Worm (Caenorhabditis elegans) whole organism, late embryonic: ENCODE measurements around the gene C45G9.2.

ENCODE experiments used
- C08G9.2 ChIP-seq: sonication (generic microtip); optimal IDR thresholded peaks from 2 replicates; lab custom pipeline; 2016; ENCODE audit warnings: mild to moderate bottlenecking, missing genetic modification characterization, moderate library complexity, missing compliant biosample characterization
- C38D4.7 ChIP-seq: fragments of 200-800 bp; sonication (Bioruptor generic); optimal IDR thresholded peaks from 2 replicates; lab custom pipeline; 2018; ENCODE audit warnings: mild to moderate bottlenecking, missing genetic modification characterization, moderate library complexity, missing compliant biosample characterization
- F13H6.1 ChIP-seq: sonication (generic microtip); optimal IDR thresholded peaks from 2 replicates; lab custom pipeline; 2016; ENCODE audit warnings: missing genetic modification characterization, missing compliant biosample characterization
- T23F11.4 ChIP-seq: fragments of 200-800 bp; sonication (Bioruptor generic); optimal IDR thresholded peaks from 2 replicates; lab custom pipeline; 2018; ENCODE audit warnings: mild to moderate bottlenecking, missing genetic modification characterization, missing compliant biosample characterization
- ceh-14 ChIP-seq: sonication (generic microtip); optimal IDR thresholded peaks from 2 replicates; lab custom pipeline; 2016; ENCODE audit warnings: missing genotype, missing genetic modification characterization, missing compliant biosample characterization
- ceh-18 ChIP-seq: sonication (generic microtip); optimal IDR thresholded peaks from 2 replicates; lab custom pipeline; 2016; ENCODE audit warnings: missing genetic modification characterization, missing compliant biosample characterization
- ceh-19 ChIP-seq: fragments of 200-800 bp; sonication (Bioruptor generic); optimal IDR thresholded peaks from 2 replicates; lab custom pipeline; 2018; ENCODE audit warnings: mild to moderate bottlenecking, missing genetic modification characterization, missing compliant biosample characterization
- ceh-22 ChIP-seq: sonication (generic microtip); optimal IDR thresholded peaks from 2 replicates; lab custom pipeline; 2017; ENCODE audit warnings: missing biosample characterization, missing genetic modification characterization
- ceh-24 ChIP-seq: sonication (generic microtip); optimal IDR thresholded peaks from 2 replicates; lab custom pipeline; 2016; ENCODE audit warnings: mild to moderate bottlenecking, missing genetic modification characterization, missing compliant biosample characterization
- ceh-30 ChIP-seq: fragments of 150-350 bp; optimal IDR thresholded peaks from 2 replicates; lab custom pipeline; 2014; ENCODE audit warnings: missing biosample characterization, missing genetic modification characterization
- ceh-34 ChIP-seq: sonication (generic microtip); optimal IDR thresholded peaks from 2 replicates; lab custom pipeline; 2016; ENCODE audit warnings: mild to moderate bottlenecking, missing genetic modification characterization, missing compliant biosample characterization
- ceh-9 ChIP-seq: sonication (generic microtip); optimal IDR thresholded peaks from 2 replicates; lab custom pipeline; 2016; ENCODE audit warnings: mild to moderate bottlenecking, missing genetic modification characterization, inconsistent platforms, missing compliant biosample characterization
- dmd-4 ChIP-seq: sonication (generic microtip); optimal IDR thresholded peaks from 2 replicates; lab custom pipeline; 2016; ENCODE audit warnings: borderline replicate concordance, missing genetic modification characterization, missing compliant biosample characterization
- gmeb-2 ChIP-seq: sonication (generic microtip); optimal IDR thresholded peaks from 2 replicates; lab custom pipeline; 2016; ENCODE audit warnings: missing genetic modification characterization, inconsistent platforms, missing compliant biosample characterization
- hlh-13 ChIP-seq: fragments of 200-800 bp; sonication (Bioruptor generic); optimal IDR thresholded peaks from 2 replicates; lab custom pipeline; 2018; ENCODE audit warnings: mild to moderate bottlenecking, missing genetic modification characterization, missing compliant biosample characterization
- hlh-15 ChIP-seq: sonication (generic microtip); optimal IDR thresholded peaks from 2 replicates; lab custom pipeline; 2016; ENCODE audit warnings: missing genetic modification characterization, missing compliant biosample characterization
- lim-6 ChIP-seq: sonication (generic microtip); optimal IDR thresholded peaks from 2 replicates; lab custom pipeline; 2016; ENCODE audit warnings: missing genetic modification characterization, missing compliant biosample characterization
- mec-3 ChIP-seq: sonication (generic microtip); optimal IDR thresholded peaks from 2 replicates; lab custom pipeline; 2016; ENCODE audit warnings: borderline replicate concordance, missing genetic modification characterization, missing compliant biosample characterization
- nfya-1 ChIP-seq: sonication (generic microtip); optimal IDR thresholded peaks from 2 replicates; lab custom pipeline; 2017; ENCODE audit warnings: missing genetic modification characterization, mild to moderate bottlenecking, missing compliant biosample characterization, antibody characterized with exemption, moderate library complexity
- nhr-11 ChIP-seq: fragments of 150-350 bp; optimal IDR thresholded peaks from 2 replicates; lab custom pipeline; 2014; ENCODE audit warnings: missing biosample characterization, missing genetic modification characterization
- npax-4 ChIP-seq: sonication (generic microtip); optimal IDR thresholded peaks from 2 replicates; lab custom pipeline; 2016; ENCODE audit warnings: missing genetic modification characterization, missing compliant biosample characterization
- odd-2 ChIP-seq: sonication (generic microtip); optimal IDR thresholded peaks from 2 replicates; lab custom pipeline; 2017; ENCODE audit warnings: antibody characterized with exemption, mild to moderate bottlenecking, missing genetic modification characterization, missing compliant biosample characterization
- pag-3 ChIP-seq: sonication (generic microtip); optimal IDR thresholded peaks from 2 replicates; lab custom pipeline; 2016; ENCODE audit warnings: missing compliant biosample characterization, missing genetic modification characterization, borderline replicate concordance
- pha-2 ChIP-seq: sonication (generic microtip); optimal IDR thresholded peaks from 2 replicates; lab custom pipeline; 2017; ENCODE audit warnings: mild to moderate bottlenecking, missing genetic modification characterization, missing compliant biosample characterization
- pros-1 ChIP-seq: fragments of 150-350 bp; optimal IDR thresholded peaks from 2 replicates; lab custom pipeline; 2014; ENCODE audit warnings: missing biosample characterization, missing genetic modification reagents, missing genetic modification characterization
- rnt-1 ChIP-seq: sonication (generic microtip); optimal IDR thresholded peaks from 2 replicates; lab custom pipeline; 2016; ENCODE audit warnings: missing genetic modification characterization, missing compliant biosample characterization
- sdc-2 ChIP-seq: sonication (generic microtip); optimal IDR thresholded peaks from 2 replicates; lab custom pipeline; 2016; ENCODE audit warnings: missing genotype, missing genetic modification characterization, missing compliant biosample characterization
- sox-4 ChIP-seq: sonication (generic microtip); optimal IDR thresholded peaks from 2 replicates; lab custom pipeline; 2017; ENCODE audit warnings: mild to moderate bottlenecking, missing genetic modification characterization, inconsistent platforms, missing compliant biosample characterization
- tbx-2 ChIP-seq: sonication (generic microtip); optimal IDR thresholded peaks from 2 replicates; lab custom pipeline; 2016; ENCODE audit warnings: missing genetic modification characterization, missing compliant biosample characterization
- unc-42 ChIP-seq: sonication (generic microtip); optimal IDR thresholded peaks from 2 replicates; lab custom pipeline; 2016; ENCODE audit warnings: missing genotype, missing genetic modification characterization, missing compliant biosample characterization
- unc-55 ChIP-seq: sonication (generic microtip); optimal IDR thresholded peaks from 2 replicates; lab custom pipeline; 2017; ENCODE audit warnings: missing biosample characterization, missing genetic modification reagents, missing genetic modification characterization
- unc-86 ChIP-seq: sonication (generic microtip); optimal IDR thresholded peaks from 2 replicates; lab custom pipeline; 2016; ENCODE audit warnings: missing genetic modification characterization, missing compliant biosample characterization
- zip-5 ChIP-seq: sonication (generic microtip); optimal IDR thresholded peaks from 2 replicates; lab custom pipeline; 2016; ENCODE audit warnings: missing genetic modification characterization, missing compliant biosample characterization

Gene C45G9.2

DNA sequence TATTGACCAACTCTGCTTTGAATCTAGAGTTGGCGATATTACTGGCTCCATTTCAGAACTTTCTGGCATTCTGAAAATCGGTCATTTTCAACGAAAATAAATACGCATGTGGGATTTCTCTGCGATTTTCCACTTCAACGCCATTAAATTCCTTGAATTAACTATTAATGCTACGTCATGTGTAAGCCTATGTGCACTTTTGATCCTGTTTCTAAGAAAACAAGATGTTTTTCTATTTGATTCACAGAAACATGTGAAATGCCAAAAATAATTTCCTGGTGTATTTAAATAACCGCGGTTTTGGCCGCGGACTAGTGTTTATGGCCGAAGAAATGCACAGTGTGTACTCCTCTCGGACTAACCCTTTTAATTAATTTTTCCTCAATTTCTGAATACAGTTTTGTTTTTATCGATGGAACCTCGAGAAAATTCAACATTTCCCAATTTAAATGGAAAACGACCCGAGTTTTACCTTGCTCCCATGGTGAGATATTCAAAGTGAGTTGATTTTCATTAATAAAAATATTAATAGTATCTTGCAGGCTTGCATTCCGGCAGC is at the start of gene C45G9.2, which contains the start of gene C45G9.11 (continued):
- TF ChIP-seq gmeb-2 (tag; lab: Kevin White, UChicago) (no peak), unc-86 (tag; lab: Kevin White, UChicago) (no peak), ceh-18 (no peak), ceh-14 (tag; lab: Kevin White, UChicago) (peak; percentile 59), tbx-2 (tag; lab: Kevin White, UChicago) (peak; percentile 85), C08G9.2 (tag; lab: Kevin White, UChicago) (peak; percentile 96), F13H6.1 (tag; lab: Kevin White, UChicago) (peak; percentile 45), nfya-1 (no peak), nhr-11 (tag; lab: Kevin White, UChicago) (no peak), unc-42 (tag; lab: Kevin White, UChicago) (peak; percentile 74), hlh-13 (GFP tag; lab: Kevin White, UChicago) (no peak), ceh-19 (no peak), ceh-34 (tag; lab: Kevin White, UChicago) (peak; percentile 47), unc-55 (no peak), mec-3 (tag; lab: Kevin White, UChicago) (peak; percentile 68), zip-5 (tag; lab: Kevin White, UChicago) (peak; percentile 81)

DNA sequence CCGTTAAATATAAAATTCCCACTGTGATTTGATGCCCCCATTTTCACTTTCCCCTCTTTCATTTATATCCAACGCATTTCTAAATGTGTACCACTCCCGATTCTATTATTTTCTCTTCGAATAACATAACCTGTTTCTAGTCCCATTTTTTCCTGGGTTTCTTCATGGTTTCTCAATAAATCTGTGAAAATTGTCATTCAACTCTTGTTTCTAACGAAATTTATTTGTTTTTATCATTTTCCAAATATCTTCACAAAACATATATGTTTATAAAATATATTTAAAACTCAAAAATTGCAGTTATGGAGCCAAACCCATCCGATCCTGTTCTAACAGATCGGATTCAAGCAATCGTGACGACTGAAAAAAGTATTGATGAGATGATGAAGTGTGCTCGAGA is 47.9 kb upstream of the C45G9.2 start, which contains the start of gene mdt-11:
TSS of gene mdt-11 (plus strand) at position 301 of the 400 bp plus-strand sequence.
- TF ChIP-seq pag-3 (tag; lab: Kevin White, UChicago) (no peak), ceh-9 (no peak), sdc-2 (no peak), ceh-22 (tag; lab: Kevin White, UChicago) (no peak), C38D4.7 (GFP tag; lab: Kevin White, UChicago) (no peak), T23F11.4 (GFP tag; lab: Kevin White, UChicago) (no peak), sox-4 (no peak), hlh-13 (GFP tag; lab: Kevin White, UChicago) (no peak), nfya-1 (no peak), dmd-4 (tag; lab: Kevin White, UChicago) (no peak)

DNA sequence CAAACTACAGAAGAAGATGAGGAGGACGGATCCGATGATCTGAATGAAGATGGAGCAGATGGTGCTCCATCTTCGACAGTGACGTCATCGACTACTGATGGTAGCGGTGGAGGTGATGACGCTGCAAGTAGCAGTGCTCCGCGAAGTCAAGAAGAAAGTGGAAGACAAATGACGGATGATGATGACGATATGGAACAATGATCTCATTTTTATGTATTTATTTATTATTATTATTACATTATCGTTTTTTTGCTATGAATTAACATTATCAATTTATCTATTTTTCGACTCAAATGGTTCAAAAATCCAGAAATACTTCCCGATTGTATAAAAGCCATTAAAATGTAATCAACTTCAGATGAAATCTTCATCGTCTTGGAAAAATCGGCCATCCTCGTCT is 47.2 kb upstream of the C45G9.2 start, which contains the start of gene R144.3:
TSS of gene R144.3 (plus strand) at position 301 of the 400 bp plus-strand sequence.
- TF ChIP-seq pros-1 (tag; lab: Kevin White, UChicago) = no peak

DNA sequence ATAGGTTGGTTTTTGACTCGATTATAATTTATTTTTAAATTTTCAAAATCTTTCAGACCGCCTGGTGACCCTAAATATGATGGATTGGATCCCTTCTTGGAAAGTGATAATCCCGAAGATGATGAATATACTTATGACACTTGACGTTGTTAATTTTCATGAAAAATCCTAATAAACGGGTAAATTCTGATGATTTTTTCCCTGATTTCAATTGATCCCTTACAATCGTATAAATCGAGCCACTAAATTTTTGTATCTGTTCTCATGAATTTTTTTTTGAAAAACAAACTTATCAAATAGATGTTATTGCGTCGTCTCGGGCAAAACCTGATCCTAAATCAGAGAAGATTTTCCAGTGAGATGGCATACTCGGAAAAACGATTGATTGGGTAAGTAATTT is 45.9 kb upstream of the C45G9.2 start, which contains the start of gene R144.13:
TSS of gene R144.13 (plus strand) at position 301 of the 400 bp plus-strand sequence.
- no peak for TF ChIP-seq sdc-2
- TF ChIP-seq dmd-4 (tag; lab: Kevin White, UChicago) = no peak
- no peak for TF ChIP-seq sox-4
- no peak for TF ChIP-seq gmeb-2 (tag; lab: Kevin White, UChicago)
- no peak for TF ChIP-seq ceh-24
- no peak for TF ChIP-seq lim-6 (tag; lab: Kevin White, UChicago)

DNA sequence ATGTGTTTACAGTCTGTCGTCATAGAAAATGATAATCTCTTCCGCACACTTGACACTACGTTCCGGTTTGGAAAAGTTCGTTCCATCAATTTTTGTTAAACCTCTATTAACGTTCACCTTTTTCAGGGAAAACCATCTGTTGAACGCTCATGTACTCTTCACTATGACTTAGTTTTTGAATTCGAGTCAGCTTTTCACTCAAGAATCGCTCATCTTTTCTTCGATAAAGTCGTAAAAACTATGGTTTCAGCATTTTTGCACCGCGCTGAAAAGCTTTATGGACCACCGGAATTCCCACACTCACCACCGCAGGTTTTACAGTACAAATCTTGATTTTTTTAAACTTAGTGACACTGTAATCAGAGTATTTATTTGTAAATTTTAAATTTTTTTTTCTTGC is 45.2 kb upstream of the C45G9.2 start:
- TF ChIP-seq odd-2 (tag; lab: Kevin White, UChicago) (no peak), F13H6.1 (tag; lab: Kevin White, UChicago) (no peak), zip-5 (tag; lab: Kevin White, UChicago) (no peak), npax-4 (tag; lab: Kevin White, UChicago) (no peak), hlh-15 (tag; lab: Kevin White, UChicago) (no peak), pha-2 (tag; lab: Kevin White, UChicago) (no peak), ceh-30 (tag; lab: Kevin White, UChicago) (no peak), pros-1 (tag; lab: Kevin White, UChicago) (no peak), nhr-11 (tag; lab: Kevin White, UChicago) (no peak), rnt-1 (tag; lab: Kevin White, UChicago) (no peak)
